Fruit fly (Drosophila melanogaster): Measurements from ENCODE around the gene Shmt.
A peak's percentile ranks its signal among the peaks of the same experiment; 100 is the strongest.

The Shmt gene

DNA sequence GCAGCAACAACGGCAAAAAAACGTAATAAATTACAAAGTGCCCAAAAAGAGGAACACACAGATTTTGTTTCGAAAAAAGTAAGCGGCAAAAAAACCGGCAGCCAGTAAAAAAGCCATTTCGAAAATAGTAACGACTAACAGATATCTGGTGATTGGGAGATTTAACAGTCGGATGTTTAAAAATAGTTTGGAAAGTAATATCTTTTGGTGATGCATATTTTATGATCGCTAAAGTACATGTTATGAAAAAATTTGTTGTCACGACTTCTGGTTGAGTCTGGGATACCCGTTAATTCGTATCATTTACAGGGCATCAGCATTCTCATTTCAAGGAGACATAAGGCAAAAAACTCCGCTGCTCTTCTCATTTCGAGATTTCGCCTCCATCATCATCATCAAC lies 6.5 kb upstream of the Shmt start:
- TF ChIP-seq CG15710 (tag; optimal IDR thresholded peaks at IDR 0.05) (peak; percentile 43), gl (tag; optimal IDR thresholded peaks at IDR 0.05) (no peak), CG10348 (GFP tag; IDR thresholded peaks at IDR 0.05) (no peak), Snoo (tag; optimal IDR thresholded peaks at IDR 0.05) (peak; percentile 66), rn (GFP tag; IDR thresholded peaks at IDR 0.05) (no peak), CG32121 (GFP tag; IDR thresholded peaks at IDR 0.05) (peak; percentile 53), CG13204 (GFP tag; optimal IDR thresholded peaks at IDR 0.05) (no peak), D1 (tag; optimal IDR thresholded peaks at IDR 0.05) (peak; percentile 37), CG4496 (GFP tag; IDR thresholded peaks at IDR 0.05) (peak; percentile 62; the same call in 2 of the 3 replicates), CG8301 (tag; optimal IDR thresholded peaks at IDR 0.05) (peak; percentile 9), Ets98B (GFP tag; IDR thresholded peaks at IDR 0.05) (no peak), EcR (GFP tag; optimal IDR thresholded peaks at IDR 0.05) (no peak), fd96Ca (GFP tag; IDR thresholded peaks at IDR 0.05) (peak; percentile 50; the same call in 1 of the 3 replicates), Pif1B (GFP tag; optimal IDR thresholded peaks at IDR 0.05) (peak; percentile 52), CG9948 (tag; optimal IDR thresholded peaks at IDR 0.05) (peak; percentile 34), CG8159 (tag; optimal IDR thresholded peaks at IDR 0.05) (peak; percentile 66), CG14655 (GFP tag; optimal IDR thresholded peaks at IDR 0.05) (peak; percentile 29), CG12605 (GFP tag; IDR thresholded peaks at IDR 0.05) (peak; percentile 52; the same call in 1 of the 2 replicates), CG34367 (tag; optimal IDR thresholded peaks at IDR 0.05) (peak; percentile 26), CG17806 (tag; optimal IDR thresholded peaks at IDR 0.05) (peak; percentile 55), Pif1A (GFP tag; optimal IDR thresholded peaks at IDR 0.05) (peak; percentile 73)

- TF ChIP-seq CG32121 (GFP tag; IDR thresholded peaks at IDR 0.05) (no peak), CG4496 (GFP tag; IDR thresholded peaks at IDR 0.05) (no peak), gl (tag; optimal IDR thresholded peaks at IDR 0.05) (no peak), Snoo (tag; optimal IDR thresholded peaks at IDR 0.05) (no peak), CG12605 (GFP tag; IDR thresholded peaks at IDR 0.05) (no peak), CG8301 (tag; optimal IDR thresholded peaks at IDR 0.05) (no peak), Pif1B (GFP tag; optimal IDR thresholded peaks at IDR 0.05) (no peak), D1 (tag; optimal IDR thresholded peaks at IDR 0.05) (no peak), CG13204 (GFP tag; optimal IDR thresholded peaks at IDR 0.05) (no peak), CG14655 (GFP tag; optimal IDR thresholded peaks at IDR 0.05) (no peak), CG15710 (tag; optimal IDR thresholded peaks at IDR 0.05) (no peak), rn (GFP tag; IDR thresholded peaks at IDR 0.05) (no peak)
Measured at dm6 chrX:5922057-5922456, 5.5 kb upstream of the Shmt start.

- peak; percentile 4 for TF ChIP-seq CG8301 (tag; optimal IDR thresholded peaks at IDR 0.05)
- peak; percentile 68 for TF ChIP-seq CG12605 (GFP tag; IDR thresholded peaks at IDR 0.05)
- peak; percentile 17 for TF ChIP-seq CG14655 (GFP tag; optimal IDR thresholded peaks at IDR 0.05)
- TF ChIP-seq gl (tag; optimal IDR thresholded peaks at IDR 0.05) = no peak
Measured at dm6 chrX:5920932-5921331, 4.3 kb upstream of the Shmt start.

DNA sequence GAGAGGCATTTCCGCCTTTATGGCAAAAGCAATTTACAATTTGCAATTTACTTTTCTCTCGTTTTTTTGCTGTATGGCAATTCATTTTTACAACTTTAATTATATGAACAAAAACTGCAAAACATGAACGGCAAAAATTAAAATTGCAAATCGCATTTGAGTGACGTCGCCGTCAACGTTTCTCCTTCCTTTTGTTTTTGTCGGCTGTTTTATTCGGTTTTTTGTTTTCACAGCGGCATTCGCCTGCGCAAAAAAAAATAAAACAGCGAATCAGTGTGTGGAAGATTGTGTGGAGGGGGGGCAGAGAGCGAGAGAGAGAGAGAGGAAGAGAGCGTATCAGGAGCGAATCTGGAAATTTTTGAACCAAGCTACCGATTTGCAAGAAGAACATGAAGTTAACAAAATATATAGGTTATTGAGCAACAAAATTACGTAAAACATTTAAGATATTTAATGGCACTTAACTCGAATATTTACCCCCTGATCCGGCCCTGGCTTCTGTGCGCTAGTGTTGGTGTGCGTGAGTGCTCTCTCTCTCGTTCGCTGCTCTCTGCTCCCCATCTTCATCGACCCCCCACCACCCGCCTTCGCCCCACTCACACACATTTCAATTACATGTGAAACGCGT lies 2.0 kb upstream of the Shmt start:
- peak; percentile 100 for TF ChIP-seq CG32121 (GFP tag; IDR thresholded peaks at IDR 0.05)
- peak; percentile 100 for TF ChIP-seq Ets98B (GFP tag; IDR thresholded peaks at IDR 0.05)
- TF ChIP-seq CG4496 (GFP tag; IDR thresholded peaks at IDR 0.05) = peak; percentile 100
- peak; percentile 98 for TF ChIP-seq CG10348 (GFP tag; IDR thresholded peaks at IDR 0.05)
- peak; percentile 98 for TF ChIP-seq D1 (tag; optimal IDR thresholded peaks at IDR 0.05)
- TF ChIP-seq rn (GFP tag; IDR thresholded peaks at IDR 0.05) = peak; percentile 99
- TF ChIP-seq CG34367 (tag; optimal IDR thresholded peaks at IDR 0.05) = peak; percentile 99
- peak; percentile 99 for TF ChIP-seq Pif1B (GFP tag; optimal IDR thresholded peaks at IDR 0.05)
- peak; percentile 100 for TF ChIP-seq Snoo (tag; optimal IDR thresholded peaks at IDR 0.05)
- peak; percentile 99 for TF ChIP-seq CG9948 (tag; optimal IDR thresholded peaks at IDR 0.05)
- TF ChIP-seq EcR (GFP tag; optimal IDR thresholded peaks at IDR 0.05) = peak; percentile 92
- peak; percentile 98 for TF ChIP-seq CG13204 (GFP tag; optimal IDR thresholded peaks at IDR 0.05)
- peak; percentile 99 for TF ChIP-seq gl (tag; optimal IDR thresholded peaks at IDR 0.05)
- TF ChIP-seq fd96Ca (GFP tag; IDR thresholded peaks at IDR 0.05) = peak; percentile 100
- TF ChIP-seq CG15710 (tag; optimal IDR thresholded peaks at IDR 0.05) = peak; percentile 99
- peak; percentile 100 for TF ChIP-seq CG14655 (GFP tag; optimal IDR thresholded peaks at IDR 0.05)
- peak; percentile 99 for TF ChIP-seq CG8301 (tag; optimal IDR thresholded peaks at IDR 0.05)
- peak; percentile 99 for TF ChIP-seq Pif1A (GFP tag; optimal IDR thresholded peaks at IDR 0.05)
- TF ChIP-seq CG12605 (GFP tag; IDR thresholded peaks at IDR 0.05) = peak; percentile 99
- peak; percentile 99 for TF ChIP-seq CG8159 (tag; optimal IDR thresholded peaks at IDR 0.05)
- TF ChIP-seq CG17806 (tag; optimal IDR thresholded peaks at IDR 0.05) = peak; percentile 99

- TF ChIP-seq CG4496 (GFP tag; IDR thresholded peaks at IDR 0.05) (0 out of 3 replicates have a peak, but pooled peaks have one; percentile 51), CG10348 (GFP tag; IDR thresholded peaks at IDR 0.05) (no peak), Snoo (tag; optimal IDR thresholded peaks at IDR 0.05) (peak; percentile 12), fd96Ca (GFP tag; IDR thresholded peaks at IDR 0.05) (no peak), CG12605 (GFP tag; IDR thresholded peaks at IDR 0.05) (peak; percentile 38; the same call in 1 of the 2 replicates), rn (GFP tag; IDR thresholded peaks at IDR 0.05) (no peak), Ets98B (GFP tag; IDR thresholded peaks at IDR 0.05) (no peak), CG32121 (GFP tag; IDR thresholded peaks at IDR 0.05) (peak; percentile 29; the same call in 1 of the 2 replicates)
Measured at dm6 chrX:5917310-5917988, 852 bp upstream of the Shmt start.

All from whole organism, pupa.